Fruit fly (Drosophila melanogaster): Measurements from ENCODE around the gene PTPMT1.

Gene PTPMT1

dm6 chr3R:23713901-23714300 lies 44.2 kb upstream of the PTPMT1 start (continued):
- TF ChIP-seq Opbp (GFP tag; IDR thresholded peaks at IDR 0.05; ENCODE audit: partially characterized antibody) = no peak
- TF ChIP-seq CG10274 (GFP tag; optimal IDR thresholded peaks at IDR 0.05) = no peak
- no peak for TF ChIP-seq knrl (GFP tag; IDR thresholded peaks at IDR 0.05; ENCODE audit: partially characterized antibody)
- TF ChIP-seq CG3163 (GFP tag; optimal IDR thresholded peaks at IDR 0.05) = no peak
- no peak for TF ChIP-seq ash1 (GFP tag; optimal IDR thresholded peaks at IDR 0.05)
- TF ChIP-seq TFAM (GFP tag; optimal IDR thresholded peaks at IDR 0.05) = no peak
- no peak for TF ChIP-seq da (GFP tag; optimal IDR thresholded peaks at IDR 0.05)
- TF ChIP-seq CG2129 (GFP tag; IDR thresholded peaks at IDR 0.05; ENCODE audit: partially characterized antibody) = no peak
- peak; percentile 75 for TF ChIP-seq ara (GFP tag; IDR thresholded peaks at IDR 0.05)
- peak; percentile 74 for TF ChIP-seq vvl (GFP tag; IDR thresholded peaks at IDR 0.05)
- peak; percentile 82 for TF ChIP-seq nau (GFP tag; optimal IDR thresholded peaks at IDR 0.05)
- peak; percentile 47; the same call in 1 of the 2 replicates for TF ChIP-seq CG11696 (GFP tag; IDR thresholded peaks at IDR 0.05)
- 0 out of 2 replicates have a peak, but pooled peaks have one; percentile 26 for TF ChIP-seq CG32767 (GFP tag; IDR thresholded peaks at IDR 0.05)
- peak; percentile 41 for TF ChIP-seq gcm (GFP tag; optimal IDR thresholded peaks at IDR 0.05)
- TF ChIP-seq bbx (GFP tag; IDR thresholded peaks at IDR 0.05; ENCODE audit: partially characterized antibody) = no peak
- TF ChIP-seq Drgx (GFP tag; IDR thresholded peaks at IDR 0.05) = peak; percentile 46
- TF ChIP-seq dm (GFP tag; optimal IDR thresholded peaks at IDR 0.05) = no peak
- TF ChIP-seq NFAT (GFP tag; IDR thresholded peaks at IDR 0.05) = no peak
- TF ChIP-seq dimm (GFP tag; IDR thresholded peaks at IDR 0.05) = 0 out of 2 replicates have a peak, but pooled peaks have one; percentile 12
- peak; percentile 70 for TF ChIP-seq Oli (tag; optimal IDR thresholded peaks at IDR 0.05)
- no peak for TF ChIP-seq bowl (GFP tag; IDR thresholded peaks at IDR 0.05)
- no peak for TF ChIP-seq CG6854 (GFP tag; optimal IDR thresholded peaks at IDR 0.05)
- TF ChIP-seq chm (GFP tag; IDR thresholded peaks at IDR 0.05) = peak; percentile 58; the same call in 1 of the 2 replicates
- peak; percentile 45 for TF ChIP-seq maf-S (GFP tag; optimal IDR thresholded peaks at IDR 0.05)
- TF ChIP-seq CG31224 (GFP tag; IDR thresholded peaks at IDR 0.05) = no peak
- TF ChIP-seq Dek (tag; optimal IDR thresholded peaks at IDR 0.05) = peak; percentile 35
- peak; percentile 26 for TF ChIP-seq cato (GFP tag; optimal IDR thresholded peaks at IDR 0.05; ENCODE audit: borderline replicate concordance)
- no peak for TF ChIP-seq Dll (GFP tag; IDR thresholded peaks at IDR 0.05; ENCODE audit: partially characterized antibody)
- TF ChIP-seq ttk (GFP tag; IDR thresholded peaks at IDR 0.05) = peak; percentile 70
- TF ChIP-seq Fer2 (tag; optimal IDR thresholded peaks at IDR 0.05) = no peak
- TF ChIP-seq CG5180 (GFP tag; optimal IDR thresholded peaks at IDR 0.05) = no peak
- peak; percentile 15 for TF ChIP-seq CG8290 (GFP tag; optimal IDR thresholded peaks at IDR 0.05)
- peak in 1 of 2 experiments; percentile 59 for TF ChIP-seq CG8290 (tag; optimal IDR thresholded peaks at IDR 0.05)
- TF ChIP-seq CG2116 (GFP tag; optimal IDR thresholded peaks at IDR 0.05) = no peak
- no peak for TF ChIP-seq Dfd (GFP tag; optimal IDR thresholded peaks at IDR 0.05)
- peak; percentile 84 for TF ChIP-seq gem (tag; optimal IDR thresholded peaks at IDR 0.05)
- peak; percentile 84 for TF ChIP-seq Sox102F (GFP tag; optimal IDR thresholded peaks at IDR 0.05)
- TF ChIP-seq Side (GFP tag; optimal IDR thresholded peaks at IDR 0.05) = peak; percentile 56
- TF ChIP-seq CG32772 (GFP tag; IDR thresholded peaks at IDR 0.05) = peak; percentile 68
- peak; percentile 62 for TF ChIP-seq Max (GFP tag; optimal IDR thresholded peaks at IDR 0.05)
- peak; percentile 47 for TF ChIP-seq CG8944 (GFP tag; optimal IDR thresholded peaks at IDR 0.05)
- peak; percentile 62 for TF ChIP-seq CG2712 (tag; optimal IDR thresholded peaks at IDR 0.05)
- TF ChIP-seq CG13775 (GFP tag; optimal IDR thresholded peaks at IDR 0.05) = peak; percentile 46
- peak; percentile 50 for TF ChIP-seq CG2678 (tag; optimal IDR thresholded peaks at IDR 0.05)
- no peak for TF ChIP-seq zen2 (GFP tag; IDR thresholded peaks at IDR 0.05; ENCODE audit: partially characterized antibody)
- TF ChIP-seq Bteb2 (GFP tag; optimal IDR thresholded peaks at IDR 0.05) = peak; percentile 50
- peak; percentile 41 for TF ChIP-seq CG18619 (GFP tag; optimal IDR thresholded peaks at IDR 0.05)
- peak; percentile 72 for TF ChIP-seq PHDP (tag; optimal IDR thresholded peaks at IDR 0.05)
- TF ChIP-seq CG4820 (GFP tag; optimal IDR thresholded peaks at IDR 0.05) = peak; percentile 78
- TF ChIP-seq MTF-1 (GFP tag; optimal IDR thresholded peaks at IDR 0.05; ENCODE audit: borderline replicate concordance) = no peak
- no peak for TF ChIP-seq MBD-R2 (GFP tag; IDR thresholded peaks at IDR 0.05)
